Worm (Caenorhabditis elegans) whole organism, L2 larva: Measurements from ENCODE around the gene F53A2.3.

Experiments used
- C34F6.9 ChIP-seq: fragments of 150-350 bp; optimal IDR thresholded peaks from 2 replicates; lab custom pipeline; 2014; ENCODE audit warnings: missing biosample characterization, missing genetic modification characterization
- blmp-1 ChIP-seq: sonication (generic microtip); optimal IDR thresholded peaks from 2 replicates; lab custom pipeline; 2017; ENCODE audit warnings: missing genetic modification characterization, mild to moderate bottlenecking, missing compliant biosample characterization, antibody characterized with exemption, moderate library complexity; ENCODE audit not compliant: insufficient read depth
- ceh-16 ChIP-seq: fragments of 150-350 bp; optimal IDR thresholded peaks from 2 replicates; lab custom pipeline; 2014; ENCODE audit warnings: missing biosample characterization, missing genetic modification characterization
- elt-3 ChIP-seq: sonication (generic microtip); optimal IDR thresholded peaks from 2 replicates; lab custom pipeline; 2017; ENCODE audit warnings: missing biosample characterization, missing genetic modification characterization
- gmeb-1 ChIP-seq: fragments of 150-350 bp; optimal IDR thresholded peaks from 2 replicates; lab custom pipeline; 2014; ENCODE audit warnings: missing biosample characterization, missing genetic modification characterization
- lin-39 ChIP-seq: fragments of 150-350 bp; optimal IDR thresholded peaks from 2 replicates; lab custom pipeline; 2014; ENCODE audit warnings: missing biosample characterization, missing genetic modification reagents, missing genetic modification characterization
- mbf-1 ChIP-seq: sonication (generic microtip); optimal IDR thresholded peaks from 2 replicates; lab custom pipeline; 2017; ENCODE audit warnings: missing biosample characterization, missing genetic modification characterization
- nhr-237 ChIP-seq: fragments of 150-350 bp; optimal IDR thresholded peaks from 2 replicates; lab custom pipeline; 2014; ENCODE audit warnings: missing biosample characterization, missing genetic modification characterization
- nhr-77 ChIP-seq: fragments of 150-350 bp; optimal IDR thresholded peaks from 2 replicates; lab custom pipeline; 2014; ENCODE audit warnings: missing biosample characterization, missing genetic modification characterization
- unc-55 ChIP-seq: fragments of 150-350 bp; sonication (generic microtip); optimal IDR thresholded peaks from 3 replicates; lab custom pipeline; 2014; ENCODE audit warnings: missing biosample characterization, missing genetic modification reagents, missing genetic modification characterization
- zag-1 ChIP-seq: fragments of 150-350 bp; optimal IDR thresholded peaks from 2 replicates; lab custom pipeline; 2014; ENCODE audit warnings: missing biosample characterization, missing genetic modification characterization
- ztf-11 ChIP-seq: sonication (generic microtip); optimal IDR thresholded peaks from 2 replicates; lab custom pipeline; 2017; ENCODE audit warnings: missing biosample characterization, missing genetic modification characterization

- TF ChIP-seq mbf-1 (tag; lab: Kevin White, UChicago) (no peak), nhr-77 (no peak), nhr-237 (no peak), blmp-1 (tag; lab: Kevin White, UChicago) (no peak), zag-1 (tag; lab: Kevin White, UChicago) (no peak), ztf-11 (no peak), unc-55 (GFP tag; lab: Kevin White, UChicago) (no peak), elt-3 (tag; lab: Kevin White, UChicago) (no peak), lin-39 (tag; lab: Kevin White, UChicago) (no peak), gmeb-1 (tag; lab: Kevin White, UChicago) (no peak), C34F6.9 (tag; lab: Kevin White, UChicago) (no peak), ceh-16 (tag; lab: Kevin White, UChicago) (no peak)
These were observed 37.0 kb downstream of the F53A2.3 start for ce11 chrIII:13302578-13302977.
